Worm (Caenorhabditis elegans) whole organism, late embryonic: ENCODE measurements around the gene Y55F3C.17.

Source experiments
- C38D4.7 ChIP-seq: fragments of 200-800 bp; sonication (Bioruptor generic); optimal IDR thresholded peaks from 2 replicates; lab custom pipeline; 2018; ENCODE audit warnings: mild to moderate bottlenecking, missing genetic modification characterization, moderate library complexity, missing compliant biosample characterization
- K09A11.1 ChIP-seq: sonication (generic microtip); optimal IDR thresholded peaks from 2 replicates; lab custom pipeline; 2017; ENCODE audit warnings: antibody characterized with exemption, mild to moderate bottlenecking, missing genetic modification characterization, missing compliant biosample characterization; ENCODE audit not compliant: insufficient read depth
- T23F11.4 ChIP-seq: fragments of 200-800 bp; sonication (Bioruptor generic); optimal IDR thresholded peaks from 2 replicates; lab custom pipeline; 2018; ENCODE audit warnings: mild to moderate bottlenecking, missing genetic modification characterization, missing compliant biosample characterization
- Y22D7AL.16 ChIP-seq: sonication (generic microtip); optimal IDR thresholded peaks from 2 replicates; lab custom pipeline; 2016; ENCODE audit warnings: missing genetic modification characterization, missing compliant biosample characterization
- ceh-14 ChIP-seq: sonication (generic microtip); optimal IDR thresholded peaks from 2 replicates; lab custom pipeline; 2016; ENCODE audit warnings: missing genotype, missing genetic modification characterization, missing compliant biosample characterization
- ceh-18 ChIP-seq: sonication (generic microtip); optimal IDR thresholded peaks from 2 replicates; lab custom pipeline; 2016; ENCODE audit warnings: missing genetic modification characterization, missing compliant biosample characterization
- ceh-2 ChIP-seq: sonication (generic microtip); optimal IDR thresholded peaks from 2 replicates; lab custom pipeline; 2016; ENCODE audit warnings: missing genotype, missing genetic modification characterization, missing compliant biosample characterization
- ceh-22 ChIP-seq: sonication (generic microtip); optimal IDR thresholded peaks from 2 replicates; lab custom pipeline; 2017; ENCODE audit warnings: missing biosample characterization, missing genetic modification characterization
- ceh-24 ChIP-seq: sonication (generic microtip); optimal IDR thresholded peaks from 2 replicates; lab custom pipeline; 2016; ENCODE audit warnings: mild to moderate bottlenecking, missing genetic modification characterization, missing compliant biosample characterization
- ceh-30 ChIP-seq: fragments of 150-350 bp; optimal IDR thresholded peaks from 2 replicates; lab custom pipeline; 2014; ENCODE audit warnings: missing biosample characterization, missing genetic modification characterization
- ceh-31 ChIP-seq: sonication (generic microtip); optimal IDR thresholded peaks from 2 replicates; lab custom pipeline; 2016; ENCODE audit warnings: missing genetic modification characterization, missing compliant biosample characterization
- ceh-34 ChIP-seq: sonication (generic microtip); optimal IDR thresholded peaks from 2 replicates; lab custom pipeline; 2016; ENCODE audit warnings: mild to moderate bottlenecking, missing genetic modification characterization, missing compliant biosample characterization
- ceh-45 ChIP-seq: fragments of 200-800 bp; sonication (Bioruptor generic); IDR thresholded peaks from 2 replicates; pipeline ENCODE4 v1.3.6; 2022; ENCODE audit warnings: missing genetic modification reagents, missing genetic modification characterization, missing compliant biosample characterization
- ceh-6 ChIP-seq: fragments of 200-800 bp; sonication (Bioruptor generic); optimal IDR thresholded peaks from 2 replicates; lab custom pipeline; 2018; ENCODE audit warnings: mild to moderate bottlenecking, missing genetic modification characterization, missing compliant biosample characterization
- ceh-9 ChIP-seq: sonication (generic microtip); optimal IDR thresholded peaks from 2 replicates; lab custom pipeline; 2016; ENCODE audit warnings: mild to moderate bottlenecking, missing genetic modification characterization, inconsistent platforms, missing compliant biosample characterization
- che-1 ChIP-seq: sonication (generic microtip); optimal IDR thresholded peaks from 2 replicates; lab custom pipeline; 2016; ENCODE audit warnings: mild to moderate bottlenecking, missing genetic modification characterization, missing compliant biosample characterization
- fax-1 ChIP-seq: sonication (generic microtip); optimal IDR thresholded peaks from 2 replicates; lab custom pipeline; 2016; ENCODE audit warnings: missing genotype, missing genetic modification characterization, missing compliant biosample characterization
- fkh-6 ChIP-seq: sonication (generic microtip); optimal IDR thresholded peaks from 2 replicates; lab custom pipeline; 2016; ENCODE audit warnings: missing genetic modification characterization, missing compliant biosample characterization
- hlh-15 ChIP-seq: sonication (generic microtip); optimal IDR thresholded peaks from 2 replicates; lab custom pipeline; 2016; ENCODE audit warnings: missing genetic modification characterization, missing compliant biosample characterization
- hlh-30 ChIP-seq: sonication (generic microtip); optimal IDR thresholded peaks from 2 replicates; lab custom pipeline; 2017; ENCODE audit warnings: antibody characterized with exemption, missing genetic modification characterization, missing compliant biosample characterization; ENCODE audit not compliant: insufficient read depth
- lim-6 ChIP-seq: sonication (generic microtip); optimal IDR thresholded peaks from 2 replicates; lab custom pipeline; 2016; ENCODE audit warnings: missing genetic modification characterization, missing compliant biosample characterization
- lin-11 ChIP-seq: fragments of 200-800 bp; sonication (Bioruptor generic); optimal IDR thresholded peaks from 2 replicates; lab custom pipeline; 2018; ENCODE audit warnings: mild to moderate bottlenecking, missing genetic modification characterization, missing compliant biosample characterization
- madf-2 ChIP-seq: sonication (generic microtip); optimal IDR thresholded peaks from 2 replicates; lab custom pipeline; 2017; ENCODE audit warnings: missing genetic modification characterization, missing compliant biosample characterization
- mec-3 ChIP-seq: sonication (generic microtip); optimal IDR thresholded peaks from 2 replicates; lab custom pipeline; 2016; ENCODE audit warnings: borderline replicate concordance, missing genetic modification characterization, missing compliant biosample characterization
- nfya-1 ChIP-seq: sonication (generic microtip); optimal IDR thresholded peaks from 2 replicates; lab custom pipeline; 2017; ENCODE audit warnings: missing genetic modification characterization, mild to moderate bottlenecking, missing compliant biosample characterization, antibody characterized with exemption, moderate library complexity
- nhr-232 ChIP-seq: sonication (generic microtip); optimal IDR thresholded peaks from 2 replicates; lab custom pipeline; 2016; ENCODE audit warnings: missing genetic modification characterization, missing compliant biosample characterization
- npax-4 ChIP-seq: sonication (generic microtip); optimal IDR thresholded peaks from 2 replicates; lab custom pipeline; 2016; ENCODE audit warnings: missing genetic modification characterization, missing compliant biosample characterization
- pax-1 ChIP-seq: fragments of 150-350 bp; optimal IDR thresholded peaks from 2 replicates; lab custom pipeline; 2014; ENCODE audit warnings: missing biosample characterization, missing genetic modification characterization
- pha-4 ChIP-seq: fragments of 150-350 bp; optimal IDR thresholded peaks from 2 replicates; lab custom pipeline; 2018; ENCODE audit warnings: missing biosample characterization, missing genetic modification reagents, missing genetic modification characterization
- pros-1 ChIP-seq: fragments of 150-350 bp; optimal IDR thresholded peaks from 2 replicates; lab custom pipeline; 2014; ENCODE audit warnings: missing biosample characterization, missing genetic modification reagents, missing genetic modification characterization
- ref-2 ChIP-seq: sonication (generic microtip); optimal IDR thresholded peaks from 2 replicates; lab custom pipeline; 2016; ENCODE audit warnings: missing genetic modification characterization, missing compliant biosample characterization
- rnt-1 ChIP-seq: sonication (generic microtip); optimal IDR thresholded peaks from 2 replicates; lab custom pipeline; 2016; ENCODE audit warnings: missing genetic modification characterization, missing compliant biosample characterization
- sdc-2 ChIP-seq: sonication (generic microtip); optimal IDR thresholded peaks from 2 replicates; lab custom pipeline; 2016; ENCODE audit warnings: missing genotype, missing genetic modification characterization, missing compliant biosample characterization
- sox-2 ChIP-seq: fragments of 200-800 bp; sonication (Bioruptor generic); IDR thresholded peaks from 2 replicates; pipeline ENCODE4 v1.3.6; 2022; ENCODE audit warnings: missing genetic modification reagents, missing genetic modification characterization, missing compliant biosample characterization
- sox-4 ChIP-seq: sonication (generic microtip); optimal IDR thresholded peaks from 2 replicates; lab custom pipeline; 2017; ENCODE audit warnings: mild to moderate bottlenecking, missing genetic modification characterization, inconsistent platforms, missing compliant biosample characterization
- tbx-7 ChIP-seq: sonication (generic microtip); optimal IDR thresholded peaks from 2 replicates; lab custom pipeline; 2016; ENCODE audit warnings: missing genotype, missing genetic modification characterization, missing compliant biosample characterization
- ttx-3 ChIP-seq: sonication (generic microtip); optimal IDR thresholded peaks from 2 replicates; lab custom pipeline; 2016; ENCODE audit warnings: missing genetic modification reagents, missing genetic modification characterization, missing compliant biosample characterization
- unc-3 ChIP-seq, 2 experiments: fragments of 200-800 bp in 1 of 2; sonication (Bioruptor generic) in 1 of 2; sonication (generic microtip) in 1 of 2; conservative IDR thresholded peaks in 1 of 2; optimal IDR thresholded peaks in 1 of 2; 2 replicates each; pipeline versions ENCODE4 v1.3.6 to Lab custom; 2016 to 2022; ENCODE audit warnings: missing compliant biosample characterization in 2 of 2, missing genetic modification characterization in 2 of 2, missing genetic modification reagents in 1 of 2
- unc-42 ChIP-seq: sonication (generic microtip); optimal IDR thresholded peaks from 2 replicates; lab custom pipeline; 2016; ENCODE audit warnings: missing genotype, missing genetic modification characterization, missing compliant biosample characterization
- ztf-16 ChIP-seq: sonication (generic microtip); optimal IDR thresholded peaks from 2 replicates; lab custom pipeline; 2017; ENCODE audit warnings: missing genetic modification characterization, missing compliant biosample characterization

Gene Y55F3C.17

ce11 chrIV:659585-659984, 38.6 kb downstream of the Y55F3C.17 start:
- TF ChIP-seq ceh-14 (tag; lab: Kevin White, UChicago) (no peak), rnt-1 (tag; lab: Kevin White, UChicago) (no peak), madf-2 (no peak), unc-42 (tag; lab: Kevin White, UChicago) (peak; percentile 67), sox-2 (GFP tag; lab: Robert Waterston, UW) (no peak), ceh-18 (tag; lab: Kevin White, UChicago) (peak; percentile 12)

DNA sequence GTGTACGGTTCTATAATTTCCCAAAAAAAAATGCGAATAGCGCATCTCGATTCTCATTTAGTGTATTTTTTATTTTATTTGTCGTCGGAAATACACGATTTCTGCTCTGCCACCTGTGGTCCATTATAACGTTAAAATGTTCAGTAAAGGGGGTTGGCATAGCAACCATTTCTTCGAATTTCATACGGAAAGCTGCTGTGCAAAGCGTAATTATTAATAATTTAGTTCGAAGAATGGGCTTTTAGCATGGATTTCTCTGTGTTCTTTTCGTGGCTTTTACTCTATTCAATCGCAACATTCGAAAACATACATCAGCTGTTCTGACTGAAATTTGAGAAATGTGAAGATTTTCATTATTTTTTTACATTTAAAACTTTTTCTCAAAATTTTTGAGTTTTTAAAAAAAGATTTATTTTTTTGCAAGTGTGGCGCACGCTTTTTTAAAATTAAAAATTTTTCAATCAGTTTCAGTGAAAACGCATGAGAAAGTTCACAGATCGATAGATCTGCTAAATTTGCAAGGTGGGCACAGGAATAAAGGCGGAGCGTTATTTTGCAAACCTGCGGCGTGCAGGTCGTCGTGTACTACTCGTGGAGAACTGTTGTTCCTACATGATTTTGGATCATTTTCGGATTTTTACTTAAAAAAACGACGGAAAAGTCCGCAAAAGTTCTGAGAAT, 39.6 kb downstream of the Y55F3C.17 start:
- TF ChIP-seq sox-4 (no peak), hlh-30 (tag; lab: Kevin White, UChicago) (no peak), nfya-1 (tag; lab: Kevin White, UChicago) (no peak), T23F11.4 (GFP tag; lab: Kevin White, UChicago) (no peak)

DNA sequence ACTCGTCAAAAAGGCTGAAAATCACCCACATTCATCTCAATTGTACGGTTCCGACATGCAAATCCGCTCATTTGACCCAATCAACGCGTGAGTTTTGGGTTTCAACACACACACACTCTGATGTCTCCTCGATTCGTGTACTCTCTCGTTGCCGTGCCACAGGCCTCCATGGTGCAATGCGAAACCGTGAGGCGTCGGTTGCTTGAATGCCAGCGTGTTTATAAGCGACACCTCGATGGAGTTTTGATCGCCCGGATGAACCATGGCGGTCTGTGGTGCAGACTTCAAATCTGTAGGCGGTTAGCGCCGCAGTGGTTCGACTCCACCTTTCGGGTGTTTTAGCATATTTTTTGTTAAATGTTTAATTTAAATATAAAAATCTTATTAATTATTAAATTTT, 40.3 kb downstream of the Y55F3C.17 start:
- peak; percentile 15 for TF ChIP-seq Y22D7AL.16 (tag; lab: Kevin White, UChicago)
- TF ChIP-seq ceh-2 (tag; lab: Kevin White, UChicago), result no peak
- TF ChIP-seq hlh-30 (tag; lab: Kevin White, UChicago), result peak; percentile 20
- no peak for TF ChIP-seq che-1 (tag; lab: Kevin White, UChicago)
- TF ChIP-seq sox-4, result no peak
- peak; percentile 63 for TF ChIP-seq ceh-34 (tag; lab: Kevin White, UChicago)
- TF ChIP-seq nfya-1 (tag; lab: Kevin White, UChicago), result peak; percentile 25
- no peak for TF ChIP-seq unc-42 (tag; lab: Kevin White, UChicago)

DNA sequence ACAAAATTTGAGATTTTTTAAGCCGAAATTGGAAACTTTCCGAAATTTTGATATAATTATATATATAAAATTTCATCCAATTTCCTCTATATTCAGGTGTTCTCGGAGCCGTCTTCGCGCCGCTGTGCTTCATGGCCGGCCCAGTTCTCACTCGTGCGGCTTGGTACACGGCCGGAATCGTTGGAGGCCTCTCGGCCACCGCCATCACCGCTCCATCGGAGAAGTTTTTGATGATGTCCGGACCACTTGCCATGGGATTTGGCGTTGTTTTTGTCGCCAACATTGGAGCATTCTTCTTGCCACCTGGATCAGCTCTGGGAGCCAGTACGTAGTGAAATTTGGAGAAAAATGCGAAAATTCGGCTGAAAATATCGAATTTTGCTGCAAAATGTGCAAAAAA, 41.2 kb downstream of the Y55F3C.17 start:
- TF ChIP-seq sdc-2 (tag; lab: Kevin White, UChicago), result no peak

DNA sequence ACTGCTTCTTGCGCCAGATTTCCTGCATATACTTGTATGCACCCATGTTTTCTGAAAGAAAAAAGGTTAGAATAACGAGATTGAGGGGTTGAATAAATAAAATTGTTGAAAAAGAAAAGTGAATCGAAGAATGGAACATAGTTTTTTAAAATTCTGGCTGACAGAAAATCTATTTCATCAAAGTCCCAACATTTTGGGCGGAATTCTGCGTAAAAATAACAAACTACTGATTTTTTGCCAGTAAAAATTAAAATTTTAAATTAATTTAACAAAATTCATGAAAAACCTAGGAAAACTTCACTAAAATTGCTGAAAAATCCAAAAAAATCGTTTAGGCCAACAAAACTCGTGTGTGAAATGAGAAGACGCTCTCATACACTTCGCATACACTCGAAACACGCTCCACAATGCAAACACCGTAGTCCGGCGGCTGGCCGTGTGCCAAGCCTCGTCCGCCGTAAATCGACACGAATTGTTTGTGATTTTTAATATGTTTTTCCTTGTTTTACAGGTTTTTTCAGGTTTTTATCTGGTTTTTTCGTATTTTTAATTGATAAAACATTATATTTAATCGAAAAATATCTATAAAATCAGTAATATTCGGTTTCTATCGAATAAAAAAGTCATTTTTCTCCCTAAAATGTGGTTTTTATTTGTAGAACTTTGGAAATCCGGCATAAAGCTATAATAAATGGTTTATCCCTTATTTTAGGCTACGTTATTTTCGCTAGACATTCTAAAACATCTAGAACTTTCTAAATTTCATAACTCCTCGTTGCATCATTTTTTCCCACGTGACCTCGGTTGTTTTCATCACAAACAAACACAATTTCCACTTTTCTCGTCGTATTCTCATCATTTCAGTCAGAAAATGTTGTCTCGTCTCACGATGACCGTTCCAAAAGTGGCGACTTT, 43.4 kb downstream of the Y55F3C.17 start, which contains the start of the genes rpl-15 and K11H12.8:
TSS of gene rpl-15 (minus strand) at position 51 of the 915 bp plus-strand sequence.
TSS of gene K11H12.8 (plus strand) at position 865 of the 915 bp plus-strand sequence.
- TF ChIP-seq mec-3 (tag; lab: Kevin White, UChicago) (no peak), K09A11.1 (tag; lab: Kevin White, UChicago) (peak; percentile 85), sdc-2 (tag; lab: Kevin White, UChicago) (peak; percentile 85), nhr-232 (tag; lab: Kevin White, UChicago) (no peak), unc-3 (GFP tag; conservative IDR thresholded peaks at IDR 0.05; lab: Robert Waterston, UW) (peak; percentile 87), unc-3 (tag; optimal IDR thresholded peaks at IDR 0.05; lab: Kevin White, UChicago) (peak; percentile 95), ceh-30 (tag; lab: Kevin White, UChicago) (peak; percentile 65), ceh-9 (no peak), fax-1 (tag; lab: Kevin White, UChicago) (peak; percentile 84), hlh-15 (tag; lab: Kevin White, UChicago) (peak; percentile 56), madf-2 (peak; percentile 90), ztf-16 (tag; lab: Kevin White, UChicago) (peak; percentile 97), C38D4.7 (GFP tag; lab: Kevin White, UChicago) (peak; percentile 59), lim-6 (tag; lab: Kevin White, UChicago) (peak; percentile 91), ttx-3 (tag; lab: Kevin White, UChicago) (peak; percentile 86), ceh-24 (tag; lab: Kevin White, UChicago) (peak; percentile 71), pax-1 (tag; lab: Kevin White, UChicago) (peak; percentile 92), ceh-22 (tag; lab: Kevin White, UChicago) (no peak), lin-11 (tag; lab: Kevin White, UChicago) (peak; percentile 52), fkh-6 (tag; lab: Kevin White, UChicago) (peak; percentile 75), ceh-31 (tag; lab: Kevin White, UChicago) (peak; percentile 99), ref-2 (peak; percentile 99), npax-4 (peak; percentile 18), tbx-7 (tag; lab: Kevin White, UChicago) (peak; percentile 80), ceh-45 (GFP tag; lab: Robert Waterston, UW) (peak; percentile 88), nfya-1 (tag; lab: Kevin White, UChicago) (peak; percentile 99), pros-1 (tag; lab: Kevin White, UChicago) (peak; percentile 90), pha-4 (tag; lab: Kevin White, UChicago) (no peak), ceh-6 (GFP tag; lab: Kevin White, UChicago) (peak; percentile 73)
